Worm (Caenorhabditis elegans) whole organism, late embryonic: ENCODE measurements around the gene frpr-17.

Experiments
- C38D4.7 ChIP-seq: fragments of 200-800 bp; sonication (Bioruptor generic); optimal IDR thresholded peaks from 2 replicates; lab custom pipeline; 2018; ENCODE audit warnings: mild to moderate bottlenecking, missing genetic modification characterization, moderate library complexity, missing compliant biosample characterization
- F13H6.1 ChIP-seq: sonication (generic microtip); optimal IDR thresholded peaks from 2 replicates; lab custom pipeline; 2016; ENCODE audit warnings: missing genetic modification characterization, missing compliant biosample characterization
- K09A11.1 ChIP-seq: sonication (generic microtip); optimal IDR thresholded peaks from 2 replicates; lab custom pipeline; 2017; ENCODE audit warnings: antibody characterized with exemption, mild to moderate bottlenecking, missing genetic modification characterization, missing compliant biosample characterization; ENCODE audit not compliant: insufficient read depth
- ama-1 ChIP-seq: fragments of 150-350 bp; optimal IDR thresholded peaks from 2 replicates; lab custom pipeline; 2014
- ceh-14 ChIP-seq: sonication (generic microtip); optimal IDR thresholded peaks from 2 replicates; lab custom pipeline; 2016; ENCODE audit warnings: missing genotype, missing genetic modification characterization, missing compliant biosample characterization
- ceh-19 ChIP-seq: fragments of 200-800 bp; sonication (Bioruptor generic); optimal IDR thresholded peaks from 2 replicates; lab custom pipeline; 2018; ENCODE audit warnings: mild to moderate bottlenecking, missing genetic modification characterization, missing compliant biosample characterization
- ceh-22 ChIP-seq: sonication (generic microtip); optimal IDR thresholded peaks from 2 replicates; lab custom pipeline; 2017; ENCODE audit warnings: missing biosample characterization, missing genetic modification characterization
- ceh-30 ChIP-seq: fragments of 150-350 bp; optimal IDR thresholded peaks from 2 replicates; lab custom pipeline; 2014; ENCODE audit warnings: missing biosample characterization, missing genetic modification characterization
- ceh-34 ChIP-seq: sonication (generic microtip); optimal IDR thresholded peaks from 2 replicates; lab custom pipeline; 2016; ENCODE audit warnings: mild to moderate bottlenecking, missing genetic modification characterization, missing compliant biosample characterization
- ceh-45 ChIP-seq: fragments of 200-800 bp; sonication (Bioruptor generic); IDR thresholded peaks from 2 replicates; pipeline ENCODE4 v1.3.6; 2022; ENCODE audit warnings: missing genetic modification reagents, missing genetic modification characterization, missing compliant biosample characterization
- ceh-9 ChIP-seq: sonication (generic microtip); optimal IDR thresholded peaks from 2 replicates; lab custom pipeline; 2016; ENCODE audit warnings: mild to moderate bottlenecking, missing genetic modification characterization, inconsistent platforms, missing compliant biosample characterization
- dve-1 ChIP-seq: sonication (generic microtip); optimal IDR thresholded peaks from 2 replicates; lab custom pipeline; 2017; ENCODE audit warnings: antibody characterized with exemption, mild to moderate bottlenecking, missing genetic modification characterization, missing compliant biosample characterization
- elt-4 ChIP-seq: sonication (generic microtip); optimal IDR thresholded peaks from 2 replicates; lab custom pipeline; 2016; ENCODE audit warnings: missing genetic modification characterization, missing compliant biosample characterization
- ets-4 ChIP-seq: sonication (generic microtip); optimal IDR thresholded peaks from 2 replicates; lab custom pipeline; 2016; ENCODE audit warnings: missing genetic modification characterization, missing compliant biosample characterization
- eyg-1 ChIP-seq: sonication (generic microtip); optimal IDR thresholded peaks from 2 replicates; lab custom pipeline; 2016; ENCODE audit warnings: missing genotype, missing genetic modification characterization, missing compliant biosample characterization
- fax-1 ChIP-seq: sonication (generic microtip); optimal IDR thresholded peaks from 2 replicates; lab custom pipeline; 2016; ENCODE audit warnings: missing genotype, missing genetic modification characterization, missing compliant biosample characterization
- fkh-10 ChIP-seq: fragments of 150-350 bp; optimal IDR thresholded peaks from 2 replicates; lab custom pipeline; 2014; ENCODE audit warnings: missing biosample characterization, missing genetic modification reagents, missing genetic modification characterization
- fkh-6 ChIP-seq: sonication (generic microtip); optimal IDR thresholded peaks from 2 replicates; lab custom pipeline; 2016; ENCODE audit warnings: missing genetic modification characterization, missing compliant biosample characterization
- gmeb-2 ChIP-seq: sonication (generic microtip); optimal IDR thresholded peaks from 2 replicates; lab custom pipeline; 2016; ENCODE audit warnings: missing genetic modification characterization, inconsistent platforms, missing compliant biosample characterization
- hlh-30 ChIP-seq: sonication (generic microtip); optimal IDR thresholded peaks from 2 replicates; lab custom pipeline; 2017; ENCODE audit warnings: antibody characterized with exemption, missing genetic modification characterization, missing compliant biosample characterization; ENCODE audit not compliant: insufficient read depth
- hlh-6 ChIP-seq: sonication (generic microtip); optimal IDR thresholded peaks from 2 replicates; lab custom pipeline; 2016; ENCODE audit warnings: missing genotype, missing genetic modification characterization, missing compliant biosample characterization
- lim-6 ChIP-seq: sonication (generic microtip); optimal IDR thresholded peaks from 2 replicates; lab custom pipeline; 2016; ENCODE audit warnings: missing genetic modification characterization, missing compliant biosample characterization
- nfya-1 ChIP-seq: sonication (generic microtip); optimal IDR thresholded peaks from 2 replicates; lab custom pipeline; 2017; ENCODE audit warnings: missing genetic modification characterization, mild to moderate bottlenecking, missing compliant biosample characterization, antibody characterized with exemption, moderate library complexity
- nhr-232 ChIP-seq: sonication (generic microtip); optimal IDR thresholded peaks from 2 replicates; lab custom pipeline; 2016; ENCODE audit warnings: missing genetic modification characterization, missing compliant biosample characterization
- npax-4 ChIP-seq: sonication (generic microtip); optimal IDR thresholded peaks from 2 replicates; lab custom pipeline; 2016; ENCODE audit warnings: missing genetic modification characterization, missing compliant biosample characterization
- pag-3 ChIP-seq: sonication (generic microtip); optimal IDR thresholded peaks from 2 replicates; lab custom pipeline; 2016; ENCODE audit warnings: missing compliant biosample characterization, missing genetic modification characterization, borderline replicate concordance
- pax-1 ChIP-seq: fragments of 150-350 bp; optimal IDR thresholded peaks from 2 replicates; lab custom pipeline; 2014; ENCODE audit warnings: missing biosample characterization, missing genetic modification characterization
- pha-2 ChIP-seq: sonication (generic microtip); optimal IDR thresholded peaks from 2 replicates; lab custom pipeline; 2017; ENCODE audit warnings: mild to moderate bottlenecking, missing genetic modification characterization, missing compliant biosample characterization
- rnt-1 ChIP-seq: sonication (generic microtip); optimal IDR thresholded peaks from 2 replicates; lab custom pipeline; 2016; ENCODE audit warnings: missing genetic modification characterization, missing compliant biosample characterization
- syd-9 ChIP-seq: sonication (generic microtip); optimal IDR thresholded peaks from 2 replicates; lab custom pipeline; 2016; ENCODE audit warnings: mild to moderate bottlenecking, missing genetic modification characterization, moderate library complexity, missing compliant biosample characterization
- tbx-2 ChIP-seq: sonication (generic microtip); optimal IDR thresholded peaks from 2 replicates; lab custom pipeline; 2016; ENCODE audit warnings: missing genetic modification characterization, missing compliant biosample characterization
- tbx-7 ChIP-seq: sonication (generic microtip); optimal IDR thresholded peaks from 2 replicates; lab custom pipeline; 2016; ENCODE audit warnings: missing genotype, missing genetic modification characterization, missing compliant biosample characterization
- ttx-3 ChIP-seq: sonication (generic microtip); optimal IDR thresholded peaks from 2 replicates; lab custom pipeline; 2016; ENCODE audit warnings: missing genetic modification reagents, missing genetic modification characterization, missing compliant biosample characterization
- unc-3 ChIP-seq, 2 experiments: fragments of 200-800 bp in 1 of 2; sonication (Bioruptor generic) in 1 of 2; sonication (generic microtip) in 1 of 2; conservative IDR thresholded peaks in 1 of 2; optimal IDR thresholded peaks in 1 of 2; 2 replicates each; pipeline versions ENCODE4 v1.3.6 to Lab custom; 2016 to 2022; ENCODE audit warnings: missing compliant biosample characterization in 2 of 2, missing genetic modification characterization in 2 of 2, missing genetic modification reagents in 1 of 2
- unc-42 ChIP-seq: sonication (generic microtip); optimal IDR thresholded peaks from 2 replicates; lab custom pipeline; 2016; ENCODE audit warnings: missing genotype, missing genetic modification characterization, missing compliant biosample characterization
- unc-55 ChIP-seq: sonication (generic microtip); optimal IDR thresholded peaks from 2 replicates; lab custom pipeline; 2017; ENCODE audit warnings: missing biosample characterization, missing genetic modification reagents, missing genetic modification characterization
- unc-86 ChIP-seq: sonication (generic microtip); optimal IDR thresholded peaks from 2 replicates; lab custom pipeline; 2016; ENCODE audit warnings: missing genetic modification characterization, missing compliant biosample characterization
- zip-5 ChIP-seq: sonication (generic microtip); optimal IDR thresholded peaks from 2 replicates; lab custom pipeline; 2016; ENCODE audit warnings: missing genetic modification characterization, missing compliant biosample characterization

Gene frpr-17

DNA sequence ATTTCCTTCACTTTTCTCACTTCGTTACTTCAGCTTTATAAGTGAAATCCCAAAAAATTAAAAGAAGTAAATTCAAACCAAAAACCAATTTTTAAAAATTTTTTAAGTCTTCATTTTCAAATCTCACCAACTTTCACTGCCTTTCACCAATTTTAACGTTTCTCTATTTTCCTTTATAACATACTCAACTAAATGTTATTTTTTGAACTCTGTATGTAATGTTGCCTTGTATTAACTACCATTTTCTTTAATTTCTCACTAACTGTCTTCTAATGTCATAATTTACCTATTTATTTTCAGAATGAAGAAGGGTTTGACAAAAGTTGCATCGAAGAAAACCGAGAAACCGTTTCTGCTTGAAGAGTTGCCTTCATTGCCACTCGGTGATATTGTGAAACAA, 38.8 kb downstream of the frpr-17 start, which contains the start of gene F23D12.4:
Gene F23D12.4 (plus strand): TSS at position 301 of the 400 bp plus-strand sequence.
- TF ChIP-seq K09A11.1 (no peak), lim-6 (tag; lab: Kevin White, UChicago) (no peak)

ce11 chrX:14447498-14447897, 41.6 kb downstream of the frpr-17 start:
- TF ChIP-seq ceh-19 (GFP tag; lab: Kevin White, UChicago) (no peak), elt-4 (tag; lab: Kevin White, UChicago) (no peak), hlh-30 (no peak), unc-86 (tag; lab: Kevin White, UChicago) (no peak), dve-1 (no peak), nfya-1 (tag; lab: Kevin White, UChicago) (no peak), ama-1 (no peak), ceh-45 (GFP tag; lab: Robert Waterston, UW) (no peak), ceh-9 (tag; lab: Kevin White, UChicago) (no peak), ttx-3 (tag; lab: Kevin White, UChicago) (no peak), ceh-14 (tag; lab: Kevin White, UChicago) (no peak)
- TF ChIP-seq, all 69 proteins: peak for 0

DNA sequence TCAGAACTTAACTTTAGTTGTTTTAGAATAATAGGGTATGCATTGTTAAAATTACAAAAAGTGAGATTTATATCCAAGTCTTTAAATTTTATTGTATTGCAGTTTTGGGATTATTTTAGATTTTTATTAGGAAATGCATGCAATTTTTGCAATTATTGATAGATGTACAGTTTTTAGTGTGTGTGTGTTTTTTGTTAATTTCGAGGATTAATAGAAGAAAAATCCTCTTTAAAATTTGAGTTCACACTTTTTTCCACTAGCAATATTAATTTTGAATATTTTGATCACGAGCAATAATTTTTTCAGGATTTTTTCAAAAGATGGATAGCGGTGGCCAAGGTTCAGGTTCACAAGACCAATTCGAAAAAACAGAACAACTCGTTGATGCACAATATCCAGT, 42.0 kb downstream of the frpr-17 start, which contains the start of gene jmjd-3.2:
Gene jmjd-3.2 (plus strand): TSS at position 301 of the 400 bp plus-strand sequence.
- TF ChIP-seq ttx-3 (tag; lab: Kevin White, UChicago) (no peak), ceh-30 (no peak), unc-86 (tag; lab: Kevin White, UChicago) (no peak), pax-1 (no peak), ets-4 (tag; lab: Kevin White, UChicago) (no peak), rnt-1 (no peak), eyg-1 (no peak), unc-3 (GFP tag; conservative IDR thresholded peaks at IDR 0.05; lab: Robert Waterston, UW) (no peak), unc-3 (tag; optimal IDR thresholded peaks at IDR 0.05; lab: Kevin White, UChicago) (no peak), ceh-19 (GFP tag; lab: Kevin White, UChicago) (no peak), fkh-6 (tag; lab: Kevin White, UChicago) (no peak), tbx-2 (tag; lab: Kevin White, UChicago) (no peak), ceh-22 (tag; lab: Kevin White, UChicago) (no peak), hlh-6 (no peak), fax-1 (tag; lab: Kevin White, UChicago) (no peak), zip-5 (tag; lab: Kevin White, UChicago) (no peak), unc-55 (GFP tag; lab: Kevin White, UChicago) (no peak), tbx-7 (tag; lab: Kevin White, UChicago) (no peak), gmeb-2 (tag; lab: Kevin White, UChicago) (no peak)

- TF ChIP-seq npax-4 (tag; lab: Kevin White, UChicago) (no peak), unc-42 (tag; lab: Kevin White, UChicago) (no peak), K09A11.1 (no peak), unc-86 (tag; lab: Kevin White, UChicago) (no peak), F13H6.1 (tag; lab: Kevin White, UChicago) (no peak), ceh-34 (tag; lab: Kevin White, UChicago) (no peak), pha-2 (tag; lab: Kevin White, UChicago) (no peak), C38D4.7 (GFP tag; lab: Kevin White, UChicago) (no peak), fkh-10 (GFP tag; lab: Kevin White, UChicago) (no peak), elt-4 (tag; lab: Kevin White, UChicago) (no peak), hlh-6 (no peak), nhr-232 (tag; lab: Kevin White, UChicago) (no peak), pag-3 (no peak), ets-4 (tag; lab: Kevin White, UChicago) (no peak), hlh-30 (no peak), syd-9 (no peak), ceh-30 (no peak), pax-1 (no peak)
- TF ChIP-seq, all 69 proteins: peak for 0
These were observed 47.8 kb downstream of the frpr-17 start, which contains the start of gene F23D12.7 for ce11 chrX:14453735-14454134. F23D12.7 (minus strand) TSS chrX:14453835.
